Fruit fly (Drosophila melanogaster) whole organism, wandering third instar larva: ENCODE data around the gene KdelR.

ENCODE experiments used
- Abd-B ChIP-seq: fragments of >200 bp; optimal IDR thresholded peaks from 2 replicates; lab custom pipeline; 2017; ENCODE audit warnings: missing biosample characterization, missing genetic modification characterization
- CG32264 ChIP-seq: fragments of 200-800 bp; sonication (Bioruptor generic); optimal IDR thresholded peaks from 2 replicates; lab custom pipeline; 2016; ENCODE audit warnings: missing biosample characterization, missing genetic modification characterization
- CG9705 ChIP-seq: fragments of 200-800 bp; sonication (Bioruptor generic); optimal IDR thresholded peaks from 2 replicates; lab custom pipeline; 2018; ENCODE audit warnings: missing biosample characterization, mild to moderate bottlenecking, missing genetic modification characterization
- CrebA ChIP-seq: fragments of 200-800 bp; sonication (Bioruptor generic); optimal IDR thresholded peaks from 2 replicates; lab custom pipeline; 2016; ENCODE audit warnings: missing biosample characterization, mild to moderate bottlenecking, missing genetic modification characterization, borderline replicate concordance
- Dfd ChIP-seq: fragments of >200 bp; optimal IDR thresholded peaks from 2 replicates; lab custom pipeline; 2017; ENCODE audit warnings: missing biosample characterization, missing genetic modification characterization
- Dif ChIP-seq: fragments of 200-275, 200-300 bp; sonication (Bioruptor generic); optimal IDR thresholded peaks from 2 replicates; lab custom pipeline; 2018; ENCODE audit warnings: missing biosample characterization, missing genetic modification characterization; ENCODE audit not compliant: partially characterized antibody
- GATAd ChIP-seq: sonication (Bioruptor generic); optimal IDR thresholded peaks from 2 replicates; lab custom pipeline; 2016; ENCODE audit warnings: missing biosample characterization, missing genetic modification characterization
- HLH106 ChIP-seq: fragments of 200-800 bp; optimal IDR thresholded peaks from 3 replicates; lab custom pipeline; 2019; ENCODE audit warnings: missing biosample characterization, mild to moderate bottlenecking, missing genetic modification characterization, moderate library complexity
- Hnf4 ChIP-seq: fragments of 200-800 bp; sonication (Bioruptor generic); optimal IDR thresholded peaks from 2 replicates; lab custom pipeline; 2016; ENCODE audit warnings: missing biosample characterization, mild to moderate bottlenecking, missing genetic modification characterization
- Hr78 ChIP-seq: fragments of >200 bp; optimal IDR thresholded peaks from 2 replicates; lab custom pipeline; 2017; ENCODE audit warnings: missing biosample characterization, missing genetic modification characterization
- Hr83 ChIP-seq: fragments of 200-300 bp; sonication (Bioruptor generic); optimal IDR thresholded peaks from 2 replicates; lab custom pipeline; 2016; ENCODE audit warnings: missing biosample characterization, mild to moderate bottlenecking, missing genetic modification characterization, moderate library complexity; ENCODE audit not compliant: poor library complexity, severe bottlenecking
- Jra ChIP-seq: sonication (Bioruptor generic); optimal IDR thresholded peaks from 2 replicates; lab custom pipeline; 2016; ENCODE audit warnings: missing biosample characterization, missing genetic modification characterization
- Mio ChIP-seq: sonication (Bioruptor generic); optimal IDR thresholded peaks from 2 replicates; lab custom pipeline; 2016; ENCODE audit warnings: missing biosample characterization, missing genetic modification characterization
- Myc ChIP-seq: fragments of >200 bp; optimal IDR thresholded peaks from 2 replicates; lab custom pipeline; 2017
- N ChIP-seq: fragments of >200 bp; optimal IDR thresholded peaks from 2 replicates; lab custom pipeline; 2018; ENCODE audit warnings: missing biosample characterization, missing external identifiers, missing genetic modification characterization
- OdsH ChIP-seq: fragments of 200-800 bp; sonication (Bioruptor generic); optimal IDR thresholded peaks from 2 replicates; lab custom pipeline; 2016; ENCODE audit warnings: missing biosample characterization, mild to moderate bottlenecking, missing genetic modification characterization
- Rel ChIP-seq, 2 experiments: fragments of 200-800 bp; sonication (Bioruptor generic) in 1 of 2; optimal IDR thresholded peaks; 2 replicates in 1 of 2; 3 replicates in 1 of 2; lab custom pipeline; 2016 to 2019; ENCODE audit warnings: mild to moderate bottlenecking in 2 of 2, missing biosample characterization in 2 of 2, missing genetic modification characterization in 2 of 2, moderate library complexity in 1 of 2
- Sp1 ChIP-seq: fragments of 200-800 bp; sonication (Bioruptor generic); optimal IDR thresholded peaks from 3 replicates; lab custom pipeline; 2019; ENCODE audit warnings: missing biosample characterization, mild to moderate bottlenecking, missing genetic modification characterization, moderate library complexity
- Vsx2 ChIP-seq: fragments of 200-300, 225-300 bp; sonication (Bioruptor generic); optimal IDR thresholded peaks from 2 replicates; lab custom pipeline; 2018; ENCODE audit warnings: missing biosample characterization, missing genetic modification characterization; ENCODE audit not compliant: partially characterized antibody
- br ChIP-seq: fragments of 200-800 bp; sonication (Bioruptor generic); optimal IDR thresholded peaks from 2 replicates; lab custom pipeline; 2016; ENCODE audit warnings: missing biosample characterization, missing genetic modification characterization
- brk ChIP-seq: fragments of 200-800 bp; sonication (Bioruptor generic); optimal IDR thresholded peaks from 2 replicates; lab custom pipeline; 2016; ENCODE audit warnings: missing biosample characterization, mild to moderate bottlenecking, missing genetic modification characterization
- dl ChIP-seq, 2 experiments: fragments of 175-275, 200-275 bp in 1 of 2; fragments of 200-275 bp in 1 of 2; sonication (Bioruptor generic); optimal IDR thresholded peaks; lab custom pipeline; 2018; ENCODE audit warnings: mild to moderate bottlenecking in 2 of 2, missing biosample characterization in 2 of 2, missing genetic modification characterization in 2 of 2, moderate library complexity in 2 of 2; ENCODE audit not compliant: partially characterized antibody in 2 of 2, insufficient read depth in 1 of 2
- dmrt93B ChIP-seq: fragments of 200-800 bp; sonication (Bioruptor generic); optimal IDR thresholded peaks from 2 replicates; lab custom pipeline; 2018; ENCODE audit warnings: missing biosample characterization, mild to moderate bottlenecking, missing genetic modification characterization
- dsf ChIP-seq: sonication (Bioruptor generic); optimal IDR thresholded peaks from 2 replicates; lab custom pipeline; 2016; ENCODE audit warnings: missing biosample characterization, missing genetic modification characterization, borderline replicate concordance
- ey ChIP-seq: fragments of 200-800 bp; sonication (Bioruptor generic); optimal IDR thresholded peaks from 2 replicates; lab custom pipeline; 2016; ENCODE audit warnings: missing biosample characterization, missing genetic modification characterization
- foxo ChIP-seq, 2 experiments: fragments of 200-800 bp; sonication (Bioruptor generic); optimal IDR thresholded peaks; 2 replicates in 1 of 2; 3 replicates in 1 of 2; lab custom pipeline; 2016 to 2017; ENCODE audit warnings: missing biosample characterization in 2 of 2, missing genetic modification characterization in 2 of 2
- fru ChIP-seq: fragments of 200-800 bp; sonication (Bioruptor generic); optimal IDR thresholded peaks from 3 replicates; lab custom pipeline; 2016; ENCODE audit warnings: missing biosample characterization, mild to moderate bottlenecking, missing genetic modification characterization
- h ChIP-seq: fragments of 200-800 bp; sonication (Bioruptor generic); optimal IDR thresholded peaks from 3 replicates; lab custom pipeline; 2016; ENCODE audit warnings: missing biosample characterization, mild to moderate bottlenecking, missing genetic modification characterization
- jim ChIP-seq: fragments of 175-275, 200-325 bp; sonication (Bioruptor generic); optimal IDR thresholded peaks from 2 replicates; lab custom pipeline; 2016; ENCODE audit warnings: missing biosample characterization, mild to moderate bottlenecking, missing genetic modification characterization
- lola ChIP-seq: fragments of >200 bp; optimal IDR thresholded peaks from 2 replicates; lab custom pipeline; 2017; ENCODE audit warnings: missing biosample characterization, missing genetic modification characterization
- pan ChIP-seq: fragments of >200 bp; optimal IDR thresholded peaks from 2 replicates; lab custom pipeline; 2017
- psq ChIP-seq: fragments of 200-800 bp; sonication (Bioruptor generic); optimal IDR thresholded peaks from 3 replicates; lab custom pipeline; 2017; ENCODE audit warnings: missing biosample characterization, mild to moderate bottlenecking, missing genetic modification characterization, moderate library complexity
- rgr ChIP-seq: fragments of 200-800 bp; sonication (Bioruptor generic); optimal IDR thresholded peaks from 3 replicates; lab custom pipeline; 2016; ENCODE audit warnings: missing biosample characterization, mild to moderate bottlenecking, missing genetic modification characterization
- sage ChIP-seq: fragments of 200-800 bp; sonication (Bioruptor generic); optimal IDR thresholded peaks from 2 replicates; lab custom pipeline; 2016; ENCODE audit warnings: missing biosample characterization, mild to moderate bottlenecking, missing genetic modification characterization
- sv ChIP-seq: fragments of 200-800 bp; sonication (Bioruptor generic); optimal IDR thresholded peaks from 3 replicates; lab custom pipeline; 2016; ENCODE audit warnings: missing biosample characterization, missing genetic modification characterization
- tai ChIP-seq: sonication (Bioruptor generic); optimal IDR thresholded peaks from 2 replicates; lab custom pipeline; 2016; ENCODE audit warnings: missing biosample characterization, missing genetic modification characterization
- usp ChIP-seq: fragments of >200 bp; optimal IDR thresholded peaks from 2 replicates; lab custom pipeline; 2017; ENCODE audit warnings: missing biosample characterization, missing genetic modification characterization
- woc ChIP-seq: sonication (Bioruptor generic); optimal IDR thresholded peaks from 2 replicates; lab custom pipeline; 2016; ENCODE audit warnings: missing biosample characterization, mild to moderate bottlenecking, missing genetic modification characterization

Gene KdelR

DNA sequence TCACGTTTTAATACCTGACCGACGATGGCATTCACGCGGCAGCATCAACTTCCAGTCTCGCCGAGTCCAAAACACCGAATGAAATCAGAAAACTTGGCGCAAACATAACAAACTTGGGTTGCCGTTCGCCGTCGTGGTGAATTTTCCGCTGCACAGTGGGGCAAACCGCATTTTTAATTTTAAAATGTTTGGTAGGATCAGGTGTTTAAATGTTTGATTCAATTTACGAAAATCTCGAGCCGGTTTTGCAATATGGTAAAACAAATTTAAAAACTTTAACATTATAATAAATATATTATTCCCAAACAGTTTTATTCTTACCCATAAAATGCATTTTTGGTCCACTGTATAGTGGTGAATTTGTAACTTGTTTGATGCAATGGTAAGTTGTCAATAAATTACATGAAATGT, 47.6 kb downstream of the KdelR start, which contains the start of gene RluA-1:
RluA-1 (minus strand) TSS at position 82 of the 411 bp plus-strand sequence.
- TF ChIP-seq ey (GFP tag; lab: Kevin White, UChicago) (peak; percentile 74), dsf (GFP tag; lab: Kevin White, UChicago) (peak; percentile 43), HLH106 (peak; percentile 95), tai (GFP tag; lab: Kevin White, UChicago) (peak; percentile 32), Dfd (no peak), N (GFP tag; lab: Kevin White, UChicago) (no peak), brk (GFP tag; lab: Kevin White, UChicago) (peak; percentile 84), sv (GFP tag; lab: Kevin White, UChicago) (peak; percentile 99), rgr (peak; percentile 94), Abd-B (no peak), jim (GFP tag; lab: Kevin White, UChicago) (no peak), dmrt93B (GFP tag; lab: Kevin White, UChicago) (peak; percentile 83), pan (lab: Kevin White, UChicago) (no peak), CG9705 (GFP tag; lab: Kevin White, UChicago) (peak; percentile 87), Jra (GFP tag; lab: Kevin White, UChicago) (no peak), sage (GFP tag; lab: Kevin White, UChicago) (peak; percentile 69), OdsH (peak; percentile 90), br (GFP tag; lab: Kevin White, UChicago) (peak; percentile 86), GATAd (GFP tag; lab: Kevin White, UChicago) (no peak), Dif (no peak), CG32264 (GFP tag; lab: Kevin White, UChicago) (peak; percentile 53), fru (no peak), woc (peak; percentile 47), Myc (lab: Kevin White, UChicago) (no peak), Rel (GFP tag; optimal IDR thresholded peaks at IDR 0.05; lab: Kevin White, UChicago) (peak; percentile 49), Rel (tag; optimal IDR thresholded peaks at IDR 0.05; lab: Kevin White, UChicago) (peak; percentile 86), psq (GFP tag; lab: Kevin White, UChicago) (peak; percentile 86), h (peak; percentile 93), CrebA (GFP tag; lab: Kevin White, UChicago) (no peak), dl (GFP tag; optimal IDR thresholded peaks at IDR 0.05; lab: Kevin White, UChicago; ENCODE audit: insufficient read depth in 1 of 2, partially characterized antibody in 2 of 2) (no peak), Mio (GFP tag; lab: Kevin White, UChicago) (peak; percentile 26), Vsx2 (no peak), lola (GFP tag; lab: Kevin White, UChicago) (no peak), Hr83 (peak; percentile 35), Sp1 (GFP tag; lab: Kevin White, UChicago) (peak; percentile 93), Hr78 (GFP tag; lab: Kevin White, UChicago) (no peak), usp (GFP tag; lab: Kevin White, UChicago) (no peak), foxo (GFP tag; optimal IDR thresholded peaks at IDR 0.05; lab: Kevin White, UChicago) (peak in 1 of 2 experiments; percentile 93), Hnf4 (GFP tag; lab: Kevin White, UChicago) (peak; percentile 74)

DNA sequence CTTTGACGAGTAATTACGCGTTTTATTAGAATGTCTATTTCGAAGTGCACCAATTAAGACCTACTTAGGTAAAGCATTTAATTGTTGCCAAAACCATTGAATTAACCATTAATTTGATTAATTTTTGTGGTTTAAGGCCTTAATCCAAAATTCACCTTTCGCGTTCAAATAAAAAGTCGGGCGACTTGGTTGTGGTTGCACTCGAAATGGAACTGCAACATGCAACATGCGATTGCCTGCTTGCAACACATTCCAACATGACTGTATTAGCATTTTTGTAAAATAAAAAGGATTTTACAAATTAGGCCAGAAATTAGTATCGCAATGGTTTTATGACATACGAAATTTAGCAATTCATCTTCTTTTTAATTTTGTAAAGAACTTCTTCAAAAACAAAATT, 48.1 kb downstream of the KdelR start:
- TF ChIP-seq br (GFP tag; lab: Kevin White, UChicago) (no peak), GATAd (GFP tag; lab: Kevin White, UChicago) (no peak)

DNA sequence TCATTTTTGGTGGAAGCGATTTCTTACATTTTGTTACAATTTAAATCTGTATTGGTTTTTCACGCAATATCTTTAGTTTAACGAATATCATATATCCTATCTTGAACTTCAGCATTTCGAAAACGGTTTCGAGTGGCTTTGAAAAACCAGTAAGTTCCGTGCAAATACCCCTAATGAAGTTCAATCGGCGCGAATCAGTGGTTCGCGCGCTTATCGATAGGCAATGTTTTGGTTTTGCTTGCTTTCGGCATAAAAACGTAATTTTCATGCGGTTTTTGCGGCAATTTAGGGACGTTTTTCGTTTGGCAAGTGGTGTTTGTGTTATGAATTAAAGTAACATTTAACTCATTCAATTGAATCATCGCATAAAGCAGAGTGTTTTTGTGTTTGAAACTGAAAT, 50.2 kb downstream of the KdelR start, which contains the start of gene RluA-2:
RluA-2 (plus strand) TSS at position 195 of the 400 bp plus-strand sequence.
- TF ChIP-seq sage (GFP tag; lab: Kevin White, UChicago) (no peak), HLH106 (no peak), Vsx2 (no peak), psq (GFP tag; lab: Kevin White, UChicago) (no peak), fru (no peak), sv (GFP tag; lab: Kevin White, UChicago) (no peak), Mio (GFP tag; lab: Kevin White, UChicago) (no peak), OdsH (no peak), woc (no peak)
